Fruit fly (Drosophila melanogaster) whole organism, wandering third instar larva: ENCODE data around the gene Mbs.

ENCODE experiments used
- Dfd ChIP-seq: fragments of >200 bp; optimal IDR thresholded peaks from 2 replicates; lab custom pipeline; 2017; ENCODE audit warnings: missing biosample characterization, missing genetic modification characterization
- Dif ChIP-seq: fragments of 200-275, 200-300 bp; sonication (Bioruptor generic); optimal IDR thresholded peaks from 2 replicates; lab custom pipeline; 2018; ENCODE audit warnings: missing biosample characterization, missing genetic modification characterization; ENCODE audit not compliant: partially characterized antibody
- GATAd ChIP-seq: sonication (Bioruptor generic); optimal IDR thresholded peaks from 2 replicates; lab custom pipeline; 2016; ENCODE audit warnings: missing biosample characterization, missing genetic modification characterization
- HLH106 ChIP-seq: fragments of 200-800 bp; optimal IDR thresholded peaks from 3 replicates; lab custom pipeline; 2019; ENCODE audit warnings: missing biosample characterization, mild to moderate bottlenecking, missing genetic modification characterization, moderate library complexity
- Hnf4 ChIP-seq: fragments of 200-800 bp; sonication (Bioruptor generic); optimal IDR thresholded peaks from 2 replicates; lab custom pipeline; 2016; ENCODE audit warnings: missing biosample characterization, mild to moderate bottlenecking, missing genetic modification characterization
- Myc ChIP-seq: fragments of >200 bp; optimal IDR thresholded peaks from 2 replicates; lab custom pipeline; 2017
- OdsH ChIP-seq: fragments of 200-800 bp; sonication (Bioruptor generic); optimal IDR thresholded peaks from 2 replicates; lab custom pipeline; 2016; ENCODE audit warnings: missing biosample characterization, mild to moderate bottlenecking, missing genetic modification characterization
- Sp1 ChIP-seq: fragments of 200-800 bp; sonication (Bioruptor generic); optimal IDR thresholded peaks from 3 replicates; lab custom pipeline; 2019; ENCODE audit warnings: missing biosample characterization, mild to moderate bottlenecking, missing genetic modification characterization, moderate library complexity
- h ChIP-seq: fragments of 200-800 bp; sonication (Bioruptor generic); optimal IDR thresholded peaks from 3 replicates; lab custom pipeline; 2016; ENCODE audit warnings: missing biosample characterization, mild to moderate bottlenecking, missing genetic modification characterization
- psq ChIP-seq: fragments of 200-800 bp; sonication (Bioruptor generic); optimal IDR thresholded peaks from 3 replicates; lab custom pipeline; 2017; ENCODE audit warnings: missing biosample characterization, mild to moderate bottlenecking, missing genetic modification characterization, moderate library complexity
- sv ChIP-seq: fragments of 200-800 bp; sonication (Bioruptor generic); optimal IDR thresholded peaks from 3 replicates; lab custom pipeline; 2016; ENCODE audit warnings: missing biosample characterization, missing genetic modification characterization

- no peak for TF ChIP-seq GATAd
- no peak for TF ChIP-seq psq
- TF ChIP-seq Hnf4 (GFP tag; lab: Kevin White, UChicago), result no peak
- no peak for TF ChIP-seq OdsH
- no peak for TF ChIP-seq HLH106 (tag; lab: Kevin White, UChicago)
- TF ChIP-seq Sp1, result no peak
- no peak for TF ChIP-seq Dif (GFP tag; lab: Kevin White, UChicago)
- TF ChIP-seq Dfd (GFP tag; lab: Kevin White, UChicago), result no peak
- TF ChIP-seq h (GFP tag; lab: Kevin White, UChicago), result no peak
- TF ChIP-seq Myc, result no peak
- TF ChIP-seq sv (GFP tag; lab: Kevin White, UChicago), result peak; percentile 60
Measured at dm6 chr3L:16128973-16129745, 77.4 kb downstream of the Mbs start, which contains the start of gene SsRbeta.
